Worm (Caenorhabditis elegans): ENCODE measurements around the gene phf-14.

DNA sequence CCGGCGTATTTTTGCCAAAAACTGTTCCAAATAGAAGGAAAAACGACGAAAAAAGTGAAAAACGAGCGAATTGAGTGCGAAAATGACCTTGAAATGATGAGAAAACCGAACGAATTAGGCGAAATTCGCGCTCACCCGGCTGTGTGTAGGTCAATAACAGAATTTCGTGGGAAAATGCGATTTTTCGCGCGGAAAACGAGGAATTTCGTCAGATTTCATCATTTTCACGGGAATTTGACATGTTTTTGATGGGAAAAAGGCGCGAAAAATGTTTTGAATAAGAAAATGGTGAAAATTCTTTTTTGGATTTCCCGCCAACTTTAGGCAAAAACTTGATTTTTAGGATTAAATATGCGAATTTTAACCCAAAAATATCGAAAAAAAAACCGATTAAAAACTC is 12.1 kb upstream of the phf-14 start:
- TF ChIP-seq dao-5 (tag; optimal IDR thresholded peaks at IDR 0.05) = no peak
- TF ChIP-seq him-1 (tag; optimal IDR thresholded peaks at IDR 0.05) = no peak
- TF ChIP-seq W03F9.2 (tag; optimal IDR thresholded peaks at IDR 0.05) = no peak

All from whole organism, L4/young adult.